Fruit fly (Drosophila melanogaster) whole organism, prepupa: Measurements from ENCODE around the gene CG44004.

ENCODE experiments used
- CG10631 ChIP-seq: fragments of 200-800 bp; sonication (Bioruptor generic); optimal IDR thresholded peaks from 2 replicates; lab custom pipeline; 2016; ENCODE audit warnings: missing biosample characterization, missing genetic modification characterization
- CG10669 ChIP-seq: fragments of 200-800 bp; sonication (Bioruptor generic); optimal IDR thresholded peaks from 3 replicates; lab custom pipeline; 2018; ENCODE audit warnings: missing biosample characterization, mild to moderate bottlenecking, missing genetic modification characterization, moderate library complexity
- CG11294 ChIP-seq: fragments of 200-800 bp; sonication (Bioruptor generic); IDR thresholded peaks from 2 replicates; pipeline ENCODE4 v1.3.6; 2022; ENCODE audit warnings: missing biosample characterization, missing genetic modification characterization
- CG1621 ChIP-seq: fragments of 200-800 bp; sonication (Bioruptor generic); optimal IDR thresholded peaks from 3 replicates; lab custom pipeline; 2018; ENCODE audit warnings: missing biosample characterization, mild to moderate bottlenecking, missing genetic modification characterization
- CG32006 ChIP-seq: fragments of 200-800 bp; sonication (Bioruptor generic); optimal IDR thresholded peaks from 3 replicates; lab custom pipeline; 2017; ENCODE audit warnings: missing biosample characterization, mild to moderate bottlenecking, missing genetic modification characterization
- CG3919 ChIP-seq: fragments of 200-800 bp; sonication (Bioruptor generic); optimal IDR thresholded peaks from 3 replicates; lab custom pipeline; 2016; ENCODE audit warnings: missing biosample characterization, missing genetic modification characterization
- CG6163 ChIP-seq: fragments of 200-800 bp; sonication (Bioruptor generic); IDR thresholded peaks from 3 replicates; pipeline ENCODE4 v1.3.6; 2022; ENCODE audit warnings: missing biosample characterization, missing genetic modification characterization
- CG6854 ChIP-seq: fragments of 200-800 bp; sonication (Bioruptor generic); optimal IDR thresholded peaks from 2 replicates; lab custom pipeline; 2017; ENCODE audit warnings: missing biosample characterization, mild to moderate bottlenecking, missing genetic modification characterization
- CG7368 ChIP-seq: fragments of 200-800 bp; sonication (Bioruptor generic); optimal IDR thresholded peaks from 3 replicates; lab custom pipeline; 2016; ENCODE audit warnings: missing biosample characterization, missing genetic modification characterization
- CG8119 ChIP-seq: fragments of 200-800 bp; sonication (Bioruptor generic); IDR thresholded peaks from 3 replicates; pipeline ENCODE4 v1.3.6; 2022; ENCODE audit warnings: missing biosample characterization, missing genetic modification characterization
- CG8319 ChIP-seq: fragments of 200-800 bp; sonication (Bioruptor generic); optimal IDR thresholded peaks from 3 replicates; lab custom pipeline; 2016; ENCODE audit warnings: missing biosample characterization, missing genetic modification characterization
- CG9139 ChIP-seq: fragments of 200-800 bp; sonication (Bioruptor generic); optimal IDR thresholded peaks from 3 replicates; lab custom pipeline; 2017; ENCODE audit warnings: missing biosample characterization, mild to moderate bottlenecking, missing genetic modification characterization
- Eip75B ChIP-seq: fragments of 200-800 bp; sonication (Bioruptor generic); optimal IDR thresholded peaks from 3 replicates; lab custom pipeline; 2016; ENCODE audit warnings: missing biosample characterization, missing genetic modification characterization
- Eip78C ChIP-seq: fragments of 200-800 bp; sonication (Bioruptor generic); peaks from one replicate; lab custom pipeline; 2016; ENCODE audit warnings: missing biosample characterization, missing genetic modification characterization
- Hr39 ChIP-seq: fragments of 200-800 bp; sonication (Bioruptor generic); optimal IDR thresholded peaks from 2 replicates; lab custom pipeline; 2016; ENCODE audit warnings: missing biosample characterization, missing genetic modification characterization
- Lpt ChIP-seq: fragments of 200-800 bp; sonication (Bioruptor generic); optimal IDR thresholded peaks from 3 replicates; lab custom pipeline; 2016; ENCODE audit warnings: missing biosample characterization, missing genetic modification characterization
- Met ChIP-seq: fragments of 200-800 bp; sonication (Bioruptor generic); optimal IDR thresholded peaks from 3 replicates; lab custom pipeline; 2016; ENCODE audit warnings: missing biosample characterization, missing genetic modification characterization
- Sox102F ChIP-seq: fragments of 200-800 bp; sonication (Bioruptor generic); optimal IDR thresholded peaks from 2 replicates; lab custom pipeline; 2016; ENCODE audit warnings: missing biosample characterization, mild to moderate bottlenecking, missing genetic modification characterization
- Sox14 ChIP-seq: fragments of 200-800 bp; sonication (Bioruptor generic); optimal IDR thresholded peaks from 3 replicates; lab custom pipeline; 2016; ENCODE audit warnings: missing biosample characterization, missing genetic modification characterization
- achi ChIP-seq: fragments of 200-800 bp; sonication (Bioruptor generic); optimal IDR thresholded peaks from 3 replicates; lab custom pipeline; 2016; ENCODE audit warnings: missing biosample characterization, missing genetic modification characterization
- dsx ChIP-seq: fragments of 200-800 bp; optimal IDR thresholded peaks from 3 replicates; lab custom pipeline; 2019; ENCODE audit warnings: missing biosample characterization, mild to moderate bottlenecking, missing genetic modification characterization, moderate library complexity; ENCODE audit not compliant: poor library complexity, severe bottlenecking
- eg ChIP-seq: fragments of 200-800 bp; sonication (Bioruptor generic); IDR thresholded peaks from 3 replicates; pipeline ENCODE4 v1.3.6; 2022; ENCODE audit warnings: missing biosample characterization, missing genetic modification characterization
- esn ChIP-seq: fragments of 200-800 bp; sonication (Bioruptor generic); optimal IDR thresholded peaks from 2 replicates; lab custom pipeline; 2016; ENCODE audit warnings: missing biosample characterization, mild to moderate bottlenecking, missing genetic modification characterization, moderate library complexity
- fd59A ChIP-seq: fragments of 200-800 bp; sonication (Bioruptor generic); optimal IDR thresholded peaks from 2 replicates; lab custom pipeline; 2017; ENCODE audit warnings: missing biosample characterization, mild to moderate bottlenecking, missing genetic modification characterization, missing genetic modification reagents
- fkh ChIP-seq: fragments of 200-800 bp; sonication (Bioruptor generic); optimal IDR thresholded peaks from 3 replicates; lab custom pipeline; 2017; ENCODE audit warnings: missing biosample characterization, mild to moderate bottlenecking, missing genetic modification characterization, moderate library complexity
- net ChIP-seq: fragments of 200-800 bp; sonication (Bioruptor generic); optimal IDR thresholded peaks from 3 replicates; lab custom pipeline; 2016; ENCODE audit warnings: missing biosample characterization, missing genetic modification characterization
- pdm3 ChIP-seq: fragments of 200-800 bp; sonication (Bioruptor generic); optimal IDR thresholded peaks from 3 replicates; lab custom pipeline; 2016; ENCODE audit warnings: missing biosample characterization, missing genetic modification characterization
- salr ChIP-seq, 2 experiments: fragments of 200-800 bp; sonication (Bioruptor generic); optimal IDR thresholded peaks; 3 replicates each; lab custom pipeline; 2016 to 2018; ENCODE audit warnings: missing biosample characterization in 2 of 2, missing genetic modification characterization in 2 of 2, mild to moderate bottlenecking in 1 of 2
- ss ChIP-seq, 2 experiments: fragments of 200-800 bp; sonication (Bioruptor generic); optimal IDR thresholded peaks; 2 replicates in 1 of 2; 3 replicates in 1 of 2; lab custom pipeline; 2017 to 2018; ENCODE audit warnings: mild to moderate bottlenecking in 2 of 2, missing biosample characterization in 2 of 2, missing genetic modification characterization in 2 of 2, moderate library complexity in 1 of 2
- svp ChIP-seq: fragments of 200-800 bp; sonication (Bioruptor generic); peaks from one replicate; lab custom pipeline; 2016; ENCODE audit warnings: missing biosample characterization, missing genetic modification characterization
- vri ChIP-seq: fragments of 200-800 bp; sonication (Bioruptor generic); optimal IDR thresholded peaks from 3 replicates; lab custom pipeline; 2016; ENCODE audit warnings: missing biosample characterization, mild to moderate bottlenecking, missing genetic modification characterization

CG44004 gene

dm6 chr3L:18032478-18033343, 41.0 kb downstream of the CG44004 start:
- TF ChIP-seq Hr39 (GFP tag; lab: Kevin White, UChicago) (no peak), svp (peak; percentile 5), dsx (GFP tag; lab: Kevin White, UChicago) (peak; percentile 37), achi (peak; percentile 43), pdm3 (GFP tag; lab: Kevin White, UChicago) (no peak), Eip78C (GFP tag; lab: Kevin White, UChicago) (peak; percentile 52)

- TF ChIP-seq Eip75B (GFP tag; lab: Kevin White, UChicago) (no peak), fkh (peak; percentile 47), CG8319 (GFP tag; lab: Kevin White, UChicago) (no peak)
Observed at dm6 chr3L:18030301-18030827, 43.3 kb downstream of the CG44004 start.

dm6 chr3L:18029546-18030300, 43.9 kb downstream of the CG44004 start:
- TF ChIP-seq CG1621 (peak; percentile 7), Eip78C (GFP tag; lab: Kevin White, UChicago) (peak; percentile 73), CG6163 (GFP tag; lab: Robert Waterston, UW) (0 out of 3 replicates have a peak, but pooled peaks have one; percentile 16), svp (peak; percentile 68), CG7368 (GFP tag; lab: Kevin White, UChicago) (no peak), achi (no peak), salr (GFP tag; optimal IDR thresholded peaks at IDR 0.05; lab: Kevin White, UChicago) (no peak), Lpt (GFP tag; lab: Kevin White, UChicago) (peak; percentile 1), CG9139 (GFP tag; lab: Kevin White, UChicago) (no peak), Eip75B (GFP tag; lab: Kevin White, UChicago) (peak; percentile 89), CG10631 (GFP tag; lab: Kevin White, UChicago) (no peak), vri (GFP tag; lab: Kevin White, UChicago) (peak; percentile 86), CG3919 (GFP tag; lab: Kevin White, UChicago) (peak; percentile 37), Sox14 (GFP tag; lab: Kevin White, UChicago) (peak; percentile 73), ss (GFP tag; optimal IDR thresholded peaks at IDR 0.05; lab: Kevin White, UChicago) (peak in 1 of 2 experiments; percentile 47), Sox102F (GFP tag; lab: Kevin White, UChicago) (peak; percentile 4), fkh (peak; percentile 99), Hr39 (GFP tag; lab: Kevin White, UChicago) (peak; percentile 32), fd59A (GFP tag; lab: Kevin White, UChicago) (no peak), dsx (GFP tag; lab: Kevin White, UChicago) (peak; percentile 29), esn (GFP tag; lab: Kevin White, UChicago) (peak; percentile 22)

dm6 chr3L:18025907-18026306, 47.8 kb downstream of the CG44004 start:
- TF ChIP-seq CG6854 (GFP tag; lab: Kevin White, UChicago) (peak; percentile 74), fd59A (GFP tag; lab: Kevin White, UChicago) (no peak), Lpt (GFP tag; lab: Kevin White, UChicago) (no peak), CG8119 (peak; percentile 52; the same call in 2 of the 3 replicates), vri (GFP tag; lab: Kevin White, UChicago) (peak; percentile 41), CG6163 (GFP tag; lab: Robert Waterston, UW) (peak; percentile 74; the same call in 2 of the 3 replicates), achi (no peak), CG10669 (GFP tag; lab: Kevin White, UChicago) (no peak), CG32006 (GFP tag; lab: Kevin White, UChicago) (peak; percentile 2), CG11294 (GFP tag; lab: Robert Waterston, UW) (peak; percentile 7; the same call in 1 of the 2 replicates), Sox14 (GFP tag; lab: Kevin White, UChicago) (peak; percentile 2), esn (GFP tag; lab: Kevin White, UChicago) (peak; percentile 8), eg (GFP tag; lab: Robert Waterston, UW) (peak; percentile 78), net (peak; percentile 33), Met (GFP tag; lab: Kevin White, UChicago) (no peak)
